Fruit fly (Drosophila melanogaster) whole organism, adult: ENCODE measurements around the gene CG31269.

Experiments
- CG11617 ChIP-seq: fragments of 200-800 bp; sonication (Bioruptor generic); optimal IDR thresholded peaks from 2 replicates; lab custom pipeline; 2017; ENCODE audit warnings: mild to moderate bottlenecking, missing biosample characterization, missing genetic modification reagents, missing genetic modification characterization
- CG12768 ChIP-seq: fragments of 200-800 bp; sonication (Bioruptor generic); optimal IDR thresholded peaks from 2 replicates; lab custom pipeline; 2017; ENCODE audit warnings: missing biosample characterization, missing genetic modification characterization, mild to moderate bottlenecking, moderate library complexity, missing genetic modification reagents
- CG14711 ChIP-seq: fragments of 200-800 bp; sonication (Bioruptor generic); optimal IDR thresholded peaks from 2 replicates; lab custom pipeline; 2018; ENCODE audit warnings: missing biosample characterization, mild to moderate bottlenecking, missing genetic modification characterization, moderate library complexity
- CG1620 ChIP-seq: fragments of 200-800 bp; sonication (Bioruptor generic); optimal IDR thresholded peaks from 2 replicates; lab custom pipeline; 2016; ENCODE audit warnings: missing biosample characterization, missing genetic modification characterization
- CG33017 ChIP-seq: fragments of 200-800 bp; sonication (Bioruptor generic); optimal IDR thresholded peaks from 2 replicates; lab custom pipeline; 2018; ENCODE audit warnings: missing biosample characterization, mild to moderate bottlenecking, missing genetic modification characterization, moderate library complexity
- CG5204 ChIP-seq: fragments of 200-800 bp; sonication (Bioruptor generic); optimal IDR thresholded peaks from 2 replicates; lab custom pipeline; 2016; ENCODE audit warnings: missing biosample characterization, missing genetic modification characterization
- CG7045 ChIP-seq: fragments of 200-800 bp; sonication (Bioruptor generic); optimal IDR thresholded peaks from 2 replicates; lab custom pipeline; 2017; ENCODE audit warnings: missing biosample characterization, mild to moderate bottlenecking, missing genetic modification characterization
- CG7101 ChIP-seq: fragments of 200-800 bp; sonication (Bioruptor generic); optimal IDR thresholded peaks from 2 replicates; lab custom pipeline; 2018; ENCODE audit warnings: missing biosample characterization, mild to moderate bottlenecking, missing genetic modification characterization, moderate library complexity
- Clk ChIP-seq: fragments of 200-800 bp; sonication (Bioruptor generic); optimal IDR thresholded peaks from 2 replicates; lab custom pipeline; 2017; ENCODE audit warnings: missing biosample characterization, missing genetic modification characterization
- Crg-1 ChIP-seq: fragments of 200-800 bp; sonication (Bioruptor generic); optimal IDR thresholded peaks from 2 replicates; lab custom pipeline; 2016; ENCODE audit warnings: missing biosample characterization, missing genetic modification characterization
- Hr96 ChIP-seq: fragments of 200-800 bp; sonication (Bioruptor generic); optimal IDR thresholded peaks from 2 replicates; lab custom pipeline; 2016; ENCODE audit warnings: missing biosample characterization, missing genetic modification characterization
- Mnt ChIP-seq: fragments of 200-800 bp; sonication (Bioruptor generic); optimal IDR thresholded peaks from 2 replicates; lab custom pipeline; 2016; ENCODE audit warnings: missing biosample characterization, mild to moderate bottlenecking, missing genetic modification characterization
- bab1 ChIP-seq: fragments of 200-800 bp; sonication (Bioruptor generic); optimal IDR thresholded peaks from 3 replicates; lab custom pipeline; 2019; ENCODE audit warnings: missing biosample characterization, mild to moderate bottlenecking, missing genetic modification characterization, moderate library complexity
- cic ChIP-seq: fragments of 200-800 bp; sonication (Bioruptor generic); optimal IDR thresholded peaks from 2 replicates; lab custom pipeline; 2017; ENCODE audit warnings: missing biosample characterization, mild to moderate bottlenecking, missing genetic modification characterization, moderate library complexity
- cnc ChIP-seq, 2 experiments: fragments of >200 bp; optimal IDR thresholded peaks; 2 replicates each; lab custom pipeline; 2017
- kay ChIP-seq: fragments of 200-800 bp; sonication (Bioruptor generic); peaks from one replicate; lab custom pipeline; 2016; ENCODE audit warnings: missing biosample characterization, missing genetic modification characterization, borderline replicate concordance
- ovo ChIP-seq: fragments of 200-800 bp; sonication (Bioruptor generic); optimal IDR thresholded peaks from 2 replicates; lab custom pipeline; 2016; ENCODE audit warnings: missing biosample characterization, missing genetic modification characterization
- pad ChIP-seq: fragments of 200-800 bp; sonication (Bioruptor generic); optimal IDR thresholded peaks from 3 replicates; lab custom pipeline; 2017; ENCODE audit warnings: missing biosample characterization, missing genetic modification characterization, mild to moderate bottlenecking, moderate library complexity, missing genetic modification reagents
- tj ChIP-seq: fragments of 200-800 bp; sonication (Bioruptor generic); optimal IDR thresholded peaks from 3 replicates; lab custom pipeline; 2017; ENCODE audit warnings: missing biosample characterization, mild to moderate bottlenecking, missing genetic modification characterization, moderate library complexity
- toe ChIP-seq: fragments of 200-800 bp; sonication (Bioruptor generic); optimal IDR thresholded peaks from 2 replicates; lab custom pipeline; 2016; ENCODE audit warnings: missing biosample characterization, missing genetic modification characterization

CG31269 gene

DNA sequence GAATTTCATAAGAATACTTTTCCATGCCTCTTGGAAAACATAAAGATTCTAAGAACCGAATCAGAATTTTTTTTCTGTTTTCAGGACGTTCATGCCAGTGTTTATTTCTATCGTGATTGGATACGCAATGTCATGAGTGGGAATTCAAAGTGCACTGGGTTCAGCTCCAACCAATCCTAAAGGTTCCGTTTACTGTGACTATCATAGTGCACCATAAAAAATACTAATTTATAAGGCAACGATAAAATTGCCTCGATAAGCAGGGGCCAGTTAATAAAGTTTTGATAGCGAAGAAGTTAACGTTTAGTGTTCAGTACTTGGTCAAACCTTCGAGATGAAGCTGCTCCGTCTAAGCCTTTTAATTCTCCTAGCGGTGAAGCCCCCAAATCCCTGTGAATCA is 986 bp downstream of the CG31269 start, which contains the start of gene CG31265:
Gene CG31265 (plus strand): TSS at position 301 of the 400 bp plus-strand sequence.
- TF ChIP-seq CG7101 (tag; lab: Kevin White, UChicago), result no peak
- no peak for TF ChIP-seq CG14711
- no peak for TF ChIP-seq cic (GFP tag; lab: Kevin White, UChicago)
- TF ChIP-seq toe (GFP tag; lab: Kevin White, UChicago), result no peak
- no peak for TF ChIP-seq kay (GFP tag; lab: Kevin White, UChicago)
- TF ChIP-seq pad, result no peak
- TF ChIP-seq CG12768, result no peak
- TF ChIP-seq CG11617 (GFP tag; lab: Kevin White, UChicago), result no peak
- TF ChIP-seq Crg-1 (GFP tag; lab: Kevin White, UChicago), result no peak
- no peak for TF ChIP-seq tj
- no peak for TF ChIP-seq Mnt (GFP tag; lab: Kevin White, UChicago)
- no peak for TF ChIP-seq ovo (GFP tag; lab: Kevin White, UChicago)
- no peak for TF ChIP-seq CG7045 (GFP tag; lab: Kevin White, UChicago)
- TF ChIP-seq Clk (GFP tag; lab: Kevin White, UChicago), result no peak
- no peak for TF ChIP-seq bab1 (GFP tag; lab: Kevin White, UChicago)
- no peak for TF ChIP-seq CG33017
- TF ChIP-seq Hr96 (GFP tag; lab: Kevin White, UChicago), result no peak
- TF ChIP-seq CG5204 (GFP tag; lab: Kevin White, UChicago), result no peak
- TF ChIP-seq cnc (optimal IDR thresholded peaks at IDR 0.05; lab: Kevin White, UChicago), result no peak
- no peak for TF ChIP-seq CG1620 (GFP tag; lab: Kevin White, UChicago)

DNA sequence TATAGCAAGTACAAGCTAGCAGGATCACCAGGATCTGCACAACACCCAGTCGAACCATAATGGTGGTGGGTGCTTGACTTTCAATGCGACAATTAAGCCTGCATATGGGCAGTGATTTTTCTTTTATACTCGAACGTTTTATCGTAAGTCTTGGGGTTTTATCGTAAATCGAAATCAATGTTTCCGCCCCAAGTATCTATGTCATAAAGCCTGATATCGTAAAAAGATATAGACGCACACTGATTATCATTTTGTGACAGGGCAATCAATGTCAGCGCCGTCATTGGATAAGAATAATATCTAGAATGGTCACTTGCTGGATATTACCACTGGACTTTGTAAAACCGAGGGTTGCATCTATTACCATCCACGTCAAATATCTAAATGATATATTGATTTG is 3.4 kb downstream of the CG31269 start, which contains the start of gene CG17475:
Gene CG17475 (minus strand): TSS at position 101 of the 400 bp plus-strand sequence.
- no peak for TF ChIP-seq Mnt (GFP tag; lab: Kevin White, UChicago)
- TF ChIP-seq tj, result no peak
- TF ChIP-seq kay (GFP tag; lab: Kevin White, UChicago), result no peak
- TF ChIP-seq CG12768, result no peak
- TF ChIP-seq pad, result no peak
- no peak for TF ChIP-seq bab1 (GFP tag; lab: Kevin White, UChicago)

DNA sequence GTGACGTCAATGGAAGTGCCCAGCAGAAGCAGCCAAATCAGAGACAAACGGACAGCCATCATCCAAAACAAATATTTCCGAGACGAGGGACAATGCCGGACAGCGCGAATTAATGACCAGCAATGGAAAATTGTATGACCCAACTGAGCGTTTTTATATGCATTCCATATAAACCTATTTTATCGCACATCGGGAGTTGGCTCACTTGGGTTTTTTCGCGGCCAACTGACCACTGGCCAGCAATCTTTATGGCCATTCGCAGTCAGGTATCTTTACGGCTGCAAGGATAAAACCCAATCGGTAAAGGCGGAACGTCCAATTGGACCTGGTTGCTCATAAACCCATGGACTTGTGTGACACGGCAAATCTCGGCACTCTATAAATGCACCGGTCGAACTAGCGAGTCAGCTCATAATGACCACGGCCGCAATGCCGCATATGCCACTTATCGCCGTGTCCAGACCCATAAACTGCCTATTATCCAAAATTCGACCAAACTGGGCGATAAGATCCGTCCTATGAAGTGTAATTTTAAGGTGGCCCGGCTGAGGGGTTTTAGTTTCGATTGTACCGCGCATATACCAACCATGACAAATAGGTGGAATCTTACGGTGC is 5.3 kb downstream of the CG31269 start, which contains the start of the genes CG4053 and CG31266:
Gene CG4053 (minus strand): TSS at position 101 of the 615 bp plus-strand sequence.
Gene CG31266 (plus strand): TSS at position 565 of the 615 bp plus-strand sequence.
- TF ChIP-seq cnc (optimal IDR thresholded peaks at IDR 0.05; lab: Kevin White, UChicago) (no peak), CG1620 (GFP tag; lab: Kevin White, UChicago) (no peak), cic (GFP tag; lab: Kevin White, UChicago) (no peak), Clk (GFP tag; lab: Kevin White, UChicago) (no peak), CG12768 (no peak), CG7101 (tag; lab: Kevin White, UChicago) (no peak), CG14711 (no peak), Mnt (GFP tag; lab: Kevin White, UChicago) (no peak), Hr96 (GFP tag; lab: Kevin White, UChicago) (no peak), toe (GFP tag; lab: Kevin White, UChicago) (no peak), pad (no peak), ovo (GFP tag; lab: Kevin White, UChicago) (no peak)

DNA sequence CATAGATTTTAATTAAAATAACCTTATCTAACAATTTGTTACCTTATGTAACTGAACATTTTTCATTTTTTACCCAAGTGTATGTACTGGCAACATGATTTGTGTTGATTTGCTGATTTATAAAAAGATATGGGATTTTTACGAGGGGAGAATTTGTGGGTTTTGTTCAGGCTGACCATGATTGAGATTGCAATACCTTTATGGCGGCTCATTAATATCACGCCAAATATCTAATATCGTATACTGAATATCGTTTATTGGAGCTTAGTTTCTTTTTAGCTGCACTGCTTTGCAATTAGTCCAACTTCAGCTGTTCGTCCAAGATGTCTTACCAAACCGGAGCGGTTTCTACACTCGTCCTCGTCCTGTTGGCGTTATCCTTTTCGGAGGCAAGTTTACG is 7.0 kb downstream of the CG31269 start, which contains the start of gene CG31267:
Gene CG31267 (plus strand): TSS at position 301 of the 400 bp plus-strand sequence.
- no peak for TF ChIP-seq Mnt (GFP tag; lab: Kevin White, UChicago)
- no peak for TF ChIP-seq Crg-1 (GFP tag; lab: Kevin White, UChicago)
- TF ChIP-seq Hr96 (GFP tag; lab: Kevin White, UChicago), result no peak

DNA sequence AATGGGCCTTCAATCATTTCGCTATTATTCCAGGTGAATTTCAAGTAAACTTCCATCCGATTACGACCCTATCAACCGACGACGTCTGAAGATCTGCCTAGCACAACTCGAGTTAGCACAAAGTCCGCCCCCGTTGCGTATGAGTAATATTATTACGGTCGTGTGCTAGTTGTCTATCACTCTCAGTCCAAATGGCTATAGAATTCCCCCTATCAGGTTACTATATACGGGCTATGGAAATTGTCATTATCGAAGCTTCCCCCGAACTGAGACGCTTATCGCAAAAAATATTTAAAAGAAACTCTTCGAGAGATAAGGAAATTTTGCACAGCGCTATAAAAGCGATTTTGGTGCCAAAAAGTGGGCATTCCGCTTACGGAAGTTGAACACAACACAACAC is 8.8 kb downstream of the CG31269 start, which contains the start of gene CG5246:
Gene CG5246 (plus strand): TSS at position 365 of the 400 bp plus-strand sequence.
- TF ChIP-seq kay (GFP tag; lab: Kevin White, UChicago), result peak; percentile 52
- TF ChIP-seq CG14711, result no peak
- no peak for TF ChIP-seq toe (GFP tag; lab: Kevin White, UChicago)
- no peak for TF ChIP-seq CG7101 (tag; lab: Kevin White, UChicago)
- TF ChIP-seq bab1 (GFP tag; lab: Kevin White, UChicago), result no peak
- peak; percentile 1 for TF ChIP-seq Hr96 (GFP tag; lab: Kevin White, UChicago)

DNA sequence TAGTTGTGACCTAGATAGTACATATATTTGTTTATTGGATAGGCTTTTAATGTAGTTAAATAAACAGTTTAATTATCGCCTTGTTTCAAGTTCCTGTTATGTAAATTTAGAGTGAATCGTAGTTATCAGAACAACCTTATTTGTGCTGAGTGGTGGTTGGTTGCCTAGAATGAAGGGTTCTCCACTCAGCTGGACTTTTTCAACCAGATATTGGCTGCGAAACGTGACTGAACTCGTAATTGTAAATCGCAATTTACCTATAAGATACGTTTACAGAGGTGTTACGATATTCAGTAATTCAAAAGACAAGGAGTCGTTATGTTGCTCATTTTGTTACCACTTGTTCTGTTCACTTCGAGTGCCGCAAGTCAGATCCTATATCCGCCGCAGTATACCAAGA is 10.7 kb downstream of the CG31269 start, which contains the start of gene CG5255:
Gene CG5255 (plus strand): TSS at position 301 of the 400 bp plus-strand sequence.
- TF ChIP-seq CG5204 (GFP tag; lab: Kevin White, UChicago) (no peak), ovo (GFP tag; lab: Kevin White, UChicago) (no peak), cnc (optimal IDR thresholded peaks at IDR 0.05; lab: Kevin White, UChicago) (no peak), Clk (GFP tag; lab: Kevin White, UChicago) (no peak), CG12768 (no peak), CG7045 (GFP tag; lab: Kevin White, UChicago) (no peak), CG1620 (GFP tag; lab: Kevin White, UChicago) (no peak), cic (GFP tag; lab: Kevin White, UChicago) (no peak), bab1 (GFP tag; lab: Kevin White, UChicago) (no peak), Crg-1 (GFP tag; lab: Kevin White, UChicago) (no peak), toe (GFP tag; lab: Kevin White, UChicago) (no peak), Mnt (GFP tag; lab: Kevin White, UChicago) (no peak), CG14711 (no peak), tj (no peak), CG11617 (GFP tag; lab: Kevin White, UChicago) (no peak), CG7101 (tag; lab: Kevin White, UChicago) (no peak), pad (no peak)
